Fruit fly (Drosophila melanogaster) Kc167 (cell line): Measurements from ENCODE around the gene IscU.

Experiments used
- Myc ChIP-seq: fragments of >200 bp; optimal IDR thresholded peaks from 2 replicates; lab custom pipeline; 2017; ENCODE audit warnings: missing external identifiers
- Sin3A ChIP-seq: fragments of >200 bp; optimal IDR thresholded peaks from 2 replicates; lab custom pipeline; 2018; ENCODE audit warnings: missing external identifiers
- h ChIP-seq: fragments of >200 bp; optimal IDR thresholded peaks from 3 replicates; lab custom pipeline; 2018; ENCODE audit warnings: missing external identifiers
- insv ChIP-seq: fragments of >200 bp; optimal IDR thresholded peaks from 3 replicates; lab custom pipeline; 2018; ENCODE audit warnings: missing external identifiers
- psq ChIP-seq: fragments of >200 bp; optimal IDR thresholded peaks from 2 replicates; lab custom pipeline; 2017; ENCODE audit warnings: missing external identifiers
- ttk ChIP-seq: sonication (Bioruptor generic); optimal IDR thresholded peaks from 2 replicates; lab custom pipeline; 2017; ENCODE audit warnings: missing external identifiers

IscU gene

dm6 chr3R:8810397-8811184 is 13.4 kb downstream of the IscU start:
- no peak for TF ChIP-seq insv (lab: Kevin White, UChicago)
- TF ChIP-seq h (lab: Kevin White, UChicago) = no peak
- no peak for TF ChIP-seq psq (lab: Kevin White, UChicago)
- TF ChIP-seq Sin3A (lab: Kevin White, UChicago) = no peak
- no peak for TF ChIP-seq Myc (lab: Kevin White, UChicago)
- no peak for TF ChIP-seq ttk (lab: Kevin White, UChicago)

- TF ChIP-seq psq (lab: Kevin White, UChicago) = no peak
- TF ChIP-seq ttk (lab: Kevin White, UChicago) = no peak
- TF ChIP-seq Myc (lab: Kevin White, UChicago) = no peak
- no peak for TF ChIP-seq insv (lab: Kevin White, UChicago)
- TF ChIP-seq h (lab: Kevin White, UChicago) = no peak
- no peak for TF ChIP-seq Sin3A (lab: Kevin White, UChicago)
Measured at dm6 chr3R:8809712-8810111, 14.3 kb downstream of the IscU start.

dm6 chr3R:8808518-8808921 is 15.5 kb downstream of the IscU start:
- TF ChIP-seq Myc (lab: Kevin White, UChicago) = no peak
- TF ChIP-seq Sin3A (lab: Kevin White, UChicago) = no peak
- TF ChIP-seq insv (lab: Kevin White, UChicago) = no peak
- TF ChIP-seq psq (lab: Kevin White, UChicago) = no peak
- no peak for TF ChIP-seq ttk (lab: Kevin White, UChicago)
- TF ChIP-seq h (lab: Kevin White, UChicago) = no peak

- TF ChIP-seq Sin3A (lab: Kevin White, UChicago) = no peak
- TF ChIP-seq ttk (lab: Kevin White, UChicago) = no peak
- TF ChIP-seq Myc (lab: Kevin White, UChicago) = no peak
- TF ChIP-seq insv (lab: Kevin White, UChicago) = no peak
- no peak for TF ChIP-seq psq (lab: Kevin White, UChicago)
- no peak for TF ChIP-seq h (lab: Kevin White, UChicago)
Measured at dm6 chr3R:8807831-8808517, 16.0 kb downstream of the IscU start.

- no peak for TF ChIP-seq Sin3A (lab: Kevin White, UChicago)
- no peak for TF ChIP-seq Myc (lab: Kevin White, UChicago)
- TF ChIP-seq psq (lab: Kevin White, UChicago) = no peak
- no peak for TF ChIP-seq insv (lab: Kevin White, UChicago)
- no peak for TF ChIP-seq ttk (lab: Kevin White, UChicago)
- no peak for TF ChIP-seq h (lab: Kevin White, UChicago)
Measured at dm6 chr3R:8807048-8807447, 16.9 kb downstream of the IscU start.

- no peak for TF ChIP-seq insv (lab: Kevin White, UChicago)
- TF ChIP-seq Myc (lab: Kevin White, UChicago) = no peak
- no peak for TF ChIP-seq psq (lab: Kevin White, UChicago)
- TF ChIP-seq h (lab: Kevin White, UChicago) = no peak
- no peak for TF ChIP-seq Sin3A (lab: Kevin White, UChicago)
- TF ChIP-seq ttk (lab: Kevin White, UChicago) = no peak
Measured at dm6 chr3R:8806638-8807037, 17.3 kb downstream of the IscU start.

dm6 chr3R:8806104-8806503 is 17.9 kb downstream of the IscU start, which contains the start of gene hng2:
Gene hng2, plus strand, starts transcription at chr3R:8806322.
- TF ChIP-seq Myc (lab: Kevin White, UChicago) = no peak
- TF ChIP-seq psq (lab: Kevin White, UChicago) = no peak
- no peak for TF ChIP-seq insv (lab: Kevin White, UChicago)
- no peak for TF ChIP-seq Sin3A (lab: Kevin White, UChicago)
- no peak for TF ChIP-seq ttk (lab: Kevin White, UChicago)
- TF ChIP-seq h (lab: Kevin White, UChicago) = no peak

- TF ChIP-seq Sin3A (lab: Kevin White, UChicago) = no peak
- no peak for TF ChIP-seq Myc (lab: Kevin White, UChicago)
- no peak for TF ChIP-seq ttk (lab: Kevin White, UChicago)
- no peak for TF ChIP-seq psq (lab: Kevin White, UChicago)
- TF ChIP-seq insv (lab: Kevin White, UChicago) = no peak
- no peak for TF ChIP-seq h (lab: Kevin White, UChicago)
Measured at dm6 chr3R:8805388-8805852, 18.6 kb downstream of the IscU start, which contains the start of gene CG9839. Gene CG9839, minus strand, starts transcription at chr3R:8805802.

dm6 chr3R:8801126-8801762 is 22.7 kb downstream of the IscU start, which contains the start of the genes Pif1A, Pif1B and CCT7:
Gene Pif1A, minus strand, starts transcription at chr3R:8801176.
Gene Pif1B, minus strand, starts transcription at chr3R:8801176.
Gene CCT7, plus strand, starts transcription at chr3R:8801564.
- TF ChIP-seq Myc (lab: Kevin White, UChicago) = no peak
- TF ChIP-seq insv (lab: Kevin White, UChicago) = no peak
- TF ChIP-seq Sin3A (lab: Kevin White, UChicago) = no peak
- TF ChIP-seq psq (lab: Kevin White, UChicago) = no peak
- no peak for TF ChIP-seq ttk (lab: Kevin White, UChicago)
- no peak for TF ChIP-seq h (lab: Kevin White, UChicago)

- no peak for TF ChIP-seq psq (lab: Kevin White, UChicago)
Measured at dm6 chr3R:8799866-8800265, 24.1 kb downstream of the IscU start.
